Worm (Caenorhabditis elegans): ENCODE measurements around the gene C18D11.10.

DNA sequence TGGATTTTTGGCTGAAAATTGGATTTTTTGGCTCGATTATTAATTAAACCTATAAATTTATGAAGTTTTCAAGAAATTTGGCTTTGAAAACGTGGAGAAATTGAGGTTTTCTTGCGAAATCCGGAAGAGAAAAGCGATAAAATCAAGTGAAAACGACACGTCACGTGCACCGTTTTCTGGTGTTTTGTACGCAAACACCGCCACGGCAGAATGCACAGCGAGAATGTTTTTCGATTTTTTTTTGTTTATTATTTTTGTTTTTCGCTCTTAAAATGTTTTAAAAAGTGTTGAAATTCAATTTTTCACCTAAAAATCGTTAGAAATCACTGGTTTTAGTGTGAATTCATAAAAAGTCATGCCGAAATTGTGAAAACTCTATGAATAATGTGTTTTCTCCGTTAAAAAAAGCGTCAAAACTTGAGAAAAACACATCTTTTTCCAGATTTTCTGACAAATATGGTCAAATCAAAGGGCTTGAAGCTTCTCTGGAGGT, 33.0 kb upstream of the C18D11.10 start, which contains the start of gene immp-1:
- no peak for TF ChIP-seq snpc-4 (tag; optimal IDR thresholded peaks at IDR 0.05)
- peak; percentile 74 for TF ChIP-seq blmp-1 (tag; optimal IDR thresholded peaks at IDR 0.05; ENCODE audit: insufficient read depth)
- TF ChIP-seq elt-3 (tag; optimal IDR thresholded peaks at IDR 0.05) = no peak
- no peak for TF ChIP-seq nhr-77 (tag; optimal IDR thresholded peaks at IDR 0.05)
- TF ChIP-seq skn-1 (tag; optimal IDR thresholded peaks at IDR 0.05) = no peak
- TF ChIP-seq zag-1 (tag; optimal IDR thresholded peaks at IDR 0.05) = no peak
- no peak for TF ChIP-seq nhr-237 (tag; optimal IDR thresholded peaks at IDR 0.05)
- no peak for TF ChIP-seq unc-62 (GFP tag; optimal IDR thresholded peaks at IDR 0.05)
- peak in 1 of 2 experiments; percentile 42 for TF ChIP-seq mdl-1 (tag; optimal IDR thresholded peaks at IDR 0.05)
- TF ChIP-seq fos-1 (tag; optimal IDR thresholded peaks at IDR 0.05) = peak; percentile 36
- TF ChIP-seq ztf-4 (tag; optimal IDR thresholded peaks at IDR 0.05) = no peak
